Worm (Caenorhabditis elegans) whole organism, L3 larva: ENCODE data around the gene F09F9.3.

Source experiments
- ZK546.5 ChIP-seq: sonication (generic microtip); optimal IDR thresholded peaks from 2 replicates; lab custom pipeline; 2017; ENCODE audit warnings: missing biosample characterization, missing genetic modification characterization
- aly-2 ChIP-seq: fragments of 150-350 bp; optimal IDR thresholded peaks from 2 replicates; lab custom pipeline; 2014; ENCODE audit warnings: missing biosample characterization, missing genetic modification characterization
- ama-1 ChIP-seq: fragments of 150-350 bp; optimal IDR thresholded peaks from 2 replicates; lab custom pipeline; 2018
- ceh-16 ChIP-seq: sonication (generic microtip); optimal IDR thresholded peaks from 2 replicates; lab custom pipeline; 2017; ENCODE audit warnings: missing biosample characterization, missing genetic modification characterization
- ceh-9 ChIP-seq: sonication (generic microtip); optimal IDR thresholded peaks from 2 replicates; lab custom pipeline; 2018; ENCODE audit warnings: missing biosample characterization, missing genetic modification characterization
- egl-27 ChIP-seq: sonication (generic microtip); optimal IDR thresholded peaks from 4 replicates; lab custom pipeline; 2017; ENCODE audit warnings: missing biosample characterization, missing genetic modification reagents, missing genetic modification characterization
- egl-5 ChIP-seq: fragments of 150-350 bp; optimal IDR thresholded peaks from 2 replicates; lab custom pipeline; 2017; ENCODE audit warnings: missing biosample characterization, missing genetic modification reagents, missing genetic modification characterization, inconsistent platforms
- elt-1 ChIP-seq: fragments of 150-350 bp; optimal IDR thresholded peaks from 2 replicates; lab custom pipeline; 2014; ENCODE audit warnings: missing biosample characterization, missing genetic modification characterization
- elt-2 ChIP-seq: sonication (generic microtip); optimal IDR thresholded peaks from 2 replicates; lab custom pipeline; 2016; ENCODE audit warnings: missing genetic modification reagents, mild to moderate bottlenecking, missing genetic modification characterization, missing compliant biosample characterization
- elt-3 ChIP-seq, 3 experiments: fragments of 150-350 bp in 1 of 3; sonication (generic microtip) in 2 of 3; optimal IDR thresholded peaks; 2 replicates in 2 of 3; 4 replicates in 1 of 3; lab custom pipeline; 2014 to 2017; ENCODE audit warnings: missing biosample characterization in 3 of 3, missing genetic modification characterization in 3 of 3
- fkh-10 ChIP-seq: sonication (generic microtip); optimal IDR thresholded peaks from 2 replicates; lab custom pipeline; 2017; ENCODE audit warnings: missing biosample characterization, missing genetic modification reagents, missing genetic modification characterization
- fos-1 ChIP-seq: fragments of 150-350 bp; optimal IDR thresholded peaks from 2 replicates; lab custom pipeline; 2014; ENCODE audit warnings: missing biosample characterization, missing genetic modification characterization
- jun-1 ChIP-seq: fragments of 150-350 bp; optimal IDR thresholded peaks from 2 replicates; lab custom pipeline; 2014; ENCODE audit warnings: missing biosample characterization, missing genetic modification reagents, missing genetic modification characterization
- lin-39 ChIP-seq: fragments of 150-350 bp; optimal IDR thresholded peaks from 2 replicates; lab custom pipeline; 2018; ENCODE audit warnings: missing biosample characterization, missing genetic modification reagents, missing genetic modification characterization
- mdl-1 ChIP-seq: fragments of 150-350 bp; optimal IDR thresholded peaks from 2 replicates; lab custom pipeline; 2014; ENCODE audit warnings: missing biosample characterization, missing genetic modification characterization
- nfya-1 ChIP-seq: sonication (generic microtip); optimal IDR thresholded peaks from 2 replicates; lab custom pipeline; 2017; ENCODE audit warnings: missing genetic modification characterization, mild to moderate bottlenecking, missing compliant biosample characterization, antibody characterized with exemption, moderate library complexity; ENCODE audit not compliant: insufficient read depth
- nhr-11 ChIP-seq: fragments of 150-350 bp; optimal IDR thresholded peaks from 2 replicates; lab custom pipeline; 2014; ENCODE audit warnings: missing biosample characterization, missing genetic modification characterization
- nhr-12 ChIP-seq: fragments of 150-350 bp; optimal IDR thresholded peaks from 2 replicates; lab custom pipeline; 2014; ENCODE audit warnings: missing biosample characterization, missing genetic modification characterization
- nhr-23 ChIP-seq: fragments of 150-350 bp; optimal IDR thresholded peaks from 2 replicates; lab custom pipeline; 2014; ENCODE audit warnings: missing biosample characterization, missing genetic modification reagents, missing genetic modification characterization
- nhr-25 ChIP-seq: sonication (generic microtip); optimal IDR thresholded peaks from 2 replicates; lab custom pipeline; 2017; ENCODE audit warnings: missing biosample characterization, missing genetic modification characterization
- nhr-43 ChIP-seq: sonication (generic microtip); optimal IDR thresholded peaks from 2 replicates; lab custom pipeline; 2016; ENCODE audit warnings: mild to moderate bottlenecking, missing genetic modification characterization, missing compliant biosample characterization; ENCODE audit not compliant: poor library complexity, severe bottlenecking
- nhr-76 ChIP-seq: fragments of 150-350 bp; sonication (generic microtip); optimal IDR thresholded peaks from 5 replicates; lab custom pipeline; 2014; ENCODE audit warnings: missing biosample characterization, missing genetic modification characterization
- pha-4 ChIP-seq: fragments of 150-350 bp; optimal IDR thresholded peaks from 2 replicates; lab custom pipeline; 2014; ENCODE audit warnings: missing biosample characterization, missing genetic modification reagents, missing genetic modification characterization
- sea-2 ChIP-seq: fragments of 150-350 bp; sonication (generic microtip); optimal IDR thresholded peaks from 4 replicates; lab custom pipeline; 2014; ENCODE audit warnings: missing biosample characterization, missing genetic modification reagents, missing genetic modification characterization
- snpc-4 ChIP-seq: fragments of 150-350 bp; optimal IDR thresholded peaks from 2 replicates; lab custom pipeline; 2014; ENCODE audit warnings: missing biosample characterization, missing genetic modification characterization
- tbx-2 ChIP-seq: sonication (generic microtip); optimal IDR thresholded peaks from 2 replicates; lab custom pipeline; 2016; ENCODE audit warnings: mild to moderate bottlenecking, missing genetic modification characterization, missing compliant biosample characterization
- unc-39 ChIP-seq: sonication (generic microtip); optimal IDR thresholded peaks from 4 replicates; lab custom pipeline; 2017; ENCODE audit warnings: missing biosample characterization, missing genetic modification characterization
- zag-1 ChIP-seq: fragments of 150-350 bp; optimal IDR thresholded peaks from 2 replicates; lab custom pipeline; 2014; ENCODE audit warnings: missing biosample characterization, missing genetic modification characterization
- ztf-11 ChIP-seq: fragments of 150-350 bp; optimal IDR thresholded peaks from 2 replicates; lab custom pipeline; 2014; ENCODE audit warnings: missing biosample characterization, missing genetic modification characterization

F09F9.3 gene

ce11 chrX:4125165-4125803, 4.4 kb upstream of the F09F9.3 start:
- no peak for TF ChIP-seq unc-39 (tag; lab: Kevin White, UChicago)

- TF ChIP-seq egl-27 (tag; lab: Kevin White, UChicago) (no peak), lin-39 (tag; lab: Kevin White, UChicago) (no peak), aly-2 (tag; lab: Kevin White, UChicago) (no peak), ceh-9 (tag; lab: Kevin White, UChicago) (no peak), zag-1 (tag; lab: Kevin White, UChicago) (no peak), pha-4 (tag; lab: Kevin White, UChicago) (no peak), ZK546.5 (no peak), elt-3 (tag; optimal IDR thresholded peaks at IDR 0.05; lab: Kevin White, UChicago) (no peak), elt-2 (no peak), nhr-23 (tag; lab: Kevin White, UChicago) (no peak), nhr-11 (tag; lab: Kevin White, UChicago) (no peak), egl-5 (tag; lab: Kevin White, UChicago) (no peak), snpc-4 (tag; lab: Kevin White, UChicago) (no peak)
- TF ChIP-seq, all 47 proteins: peak for 0
These were observed 2.5 kb upstream of the F09F9.3 start for ce11 chrX:4123368-4123767.

- TF ChIP-seq ceh-16 (tag; lab: Kevin White, UChicago) = no peak
- no peak for TF ChIP-seq elt-1 (tag; lab: Kevin White, UChicago)
- no peak for TF ChIP-seq jun-1 (tag; lab: Kevin White, UChicago)
- TF ChIP-seq elt-3 (tag; optimal IDR thresholded peaks at IDR 0.05; lab: Kevin White, UChicago) = no peak
- no peak for TF ChIP-seq ama-1 (lab: Kevin White, UChicago)
- TF ChIP-seq, all 47 proteins: peak for 0
These were observed 3.2 kb downstream of the F09F9.3 start, which contains the start of gene F09F9.5 for ce11 chrX:4117626-4118025. F09F9.5 (plus strand) TSS chrX:4117926.

ce11 chrX:4115026-4115425, 5.8 kb downstream of the F09F9.3 start, which contains the start of gene F09F9.1:
F09F9.1 (plus strand) TSS chrX:4115326.
- TF ChIP-seq unc-39 (tag; lab: Kevin White, UChicago) (no peak), nhr-12 (tag; lab: Kevin White, UChicago) (no peak), nhr-43 (tag; lab: Kevin White, UChicago) (no peak), ztf-11 (tag; lab: Kevin White, UChicago) (no peak), fkh-10 (GFP tag; lab: Kevin White, UChicago) (no peak), egl-5 (tag; lab: Kevin White, UChicago) (no peak)

- TF ChIP-seq nhr-23 (tag; lab: Kevin White, UChicago) (peak; percentile 12), nhr-11 (tag; lab: Kevin White, UChicago) (no peak), ceh-9 (tag; lab: Kevin White, UChicago) (no peak), mdl-1 (tag; lab: Kevin White, UChicago) (no peak), fkh-10 (GFP tag; lab: Kevin White, UChicago) (no peak), nfya-1 (tag; lab: Kevin White, UChicago) (no peak), fos-1 (no peak), nhr-25 (tag; lab: Kevin White, UChicago) (no peak), nhr-43 (tag; lab: Kevin White, UChicago) (peak; percentile 54)
These were observed 9.4 kb downstream of the F09F9.3 start, which contains the start of gene F09F9.2 for ce11 chrX:4111416-4111815. F09F9.2 (minus strand) TSS chrX:4111440.

ce11 chrX:4109970-4110369, 10.9 kb downstream of the F09F9.3 start:
- no peak for TF ChIP-seq nhr-76 (tag; lab: Kevin White, UChicago)
- peak in 1 of 3 experiments; percentile 19 for TF ChIP-seq elt-3 (tag; optimal IDR thresholded peaks at IDR 0.05; lab: Kevin White, UChicago)
- no peak for TF ChIP-seq ceh-9 (tag; lab: Kevin White, UChicago)
- TF ChIP-seq nhr-23 (tag; lab: Kevin White, UChicago) = peak; percentile 4
- no peak for TF ChIP-seq ZK546.5
- no peak for TF ChIP-seq tbx-2 (tag; lab: Kevin White, UChicago)
- no peak for TF ChIP-seq sea-2
